Worm (Caenorhabditis elegans) whole organism, young adult: ENCODE results near the gene fbxa-35.
A peak's percentile ranks its signal among the peaks of the same experiment; 100 is the strongest.

ENCODE experiments used
- D2030.7 ChIP-seq: fragments of 200-800 bp; sonication (Bioruptor generic); IDR thresholded peaks from 2 replicates; pipeline ENCODE4 v1.3.6; 2022; ENCODE audit warnings: missing genetic modification reagents, missing genetic modification characterization, missing compliant biosample characterization
- F10E7.11 ChIP-seq: sonication (generic microtip); optimal IDR thresholded peaks from 2 replicates; lab custom pipeline; 2017; ENCODE audit warnings: mild to moderate bottlenecking, missing genetic modification characterization, moderate library complexity, missing compliant biosample characterization
- F23B12.7 ChIP-seq: sonication (generic microtip); optimal IDR thresholded peaks from 2 replicates; lab custom pipeline; 2017; ENCODE audit warnings: missing genetic modification characterization, mild to moderate bottlenecking, missing compliant biosample characterization, antibody characterized with exemption, moderate library complexity; ENCODE audit not compliant: insufficient read depth
- F55B11.4 ChIP-seq: sonication (generic microtip); optimal IDR thresholded peaks from 2 replicates; lab custom pipeline; 2016; ENCODE audit warnings: missing compliant biosample characterization, missing genetic modification characterization, borderline replicate concordance; ENCODE audit not compliant: insufficient read depth
- Y56A3A.18 ChIP-seq: fragments of 200-800 bp; sonication (Bioruptor generic); IDR thresholded peaks from 2 replicates; pipeline ENCODE4 v1.3.6; 2022; ENCODE audit warnings: missing genetic modification reagents, missing genetic modification characterization, missing compliant biosample characterization
- Y67H2A.10 ChIP-seq: fragments of 200-800 bp; sonication (Bioruptor generic); conservative IDR thresholded peaks from 2 replicates; pipeline ENCODE4 v1.3.6; 2022; ENCODE audit warnings: missing genetic modification reagents, missing genetic modification characterization, missing compliant biosample characterization
- Y79H2A.3 ChIP-seq: fragments of 200-800 bp; sonication (Bioruptor generic); conservative IDR thresholded peaks from 2 replicates; pipeline ENCODE4 v1.3.6; 2022; ENCODE audit warnings: missing genetic modification reagents, missing genetic modification characterization, missing compliant biosample characterization
- Y95B8A.8 ChIP-seq: fragments of 200-800 bp; sonication (Bioruptor generic); IDR thresholded peaks from 2 replicates; pipeline ENCODE4 v1.3.6; 2022; ENCODE audit warnings: missing genetic modification reagents, missing genetic modification characterization, missing compliant biosample characterization
- attf-3 ChIP-seq: fragments of 200-800 bp; sonication (Bioruptor generic); conservative IDR thresholded peaks from 2 replicates; pipeline ENCODE4 v1.3.6; 2022; ENCODE audit warnings: missing genetic modification reagents, missing genetic modification characterization, missing compliant biosample characterization
- attf-6 ChIP-seq: fragments of 200-800 bp; sonication (Bioruptor generic); IDR thresholded peaks from 2 replicates; pipeline ENCODE4 v1.3.6; 2022; ENCODE audit warnings: missing genetic modification reagents, missing genetic modification characterization, missing compliant biosample characterization
- cebp-1 ChIP-seq, 2 experiments: fragments of 200-800 bp in 1 of 2; sonication (Bioruptor generic) in 1 of 2; sonication (generic microtip) in 1 of 2; IDR thresholded peaks in 1 of 2; optimal IDR thresholded peaks in 1 of 2; 2 replicates each; pipeline versions ENCODE4 v1.3.6 to Lab custom; 2017 to 2022; ENCODE audit warnings: missing compliant biosample characterization in 2 of 2, missing genetic modification characterization in 2 of 2, mild to moderate bottlenecking in 1 of 2, missing genetic modification reagents in 1 of 2, moderate library complexity in 1 of 2
- ceh-100 ChIP-seq: fragments of 200-800 bp; sonication (Bioruptor generic); IDR thresholded peaks from 2 replicates; pipeline ENCODE4 v1.3.6; 2022; ENCODE audit warnings: missing genetic modification reagents, missing genetic modification characterization, missing compliant biosample characterization
- ceh-40 ChIP-seq: fragments of 200-800 bp; sonication (Bioruptor generic); IDR thresholded peaks from 2 replicates; pipeline ENCODE4 v1.3.6; 2022; ENCODE audit warnings: missing genetic modification characterization, missing compliant biosample characterization
- ceh-58 ChIP-seq: fragments of 200-800 bp; sonication (Bioruptor generic); IDR thresholded peaks from 2 replicates; pipeline ENCODE4 v1.3.6; 2022; ENCODE audit warnings: missing genetic modification characterization, missing compliant biosample characterization
- ceh-91 ChIP-seq: fragments of 200-800 bp; sonication (Bioruptor generic); IDR thresholded peaks from 2 replicates; pipeline ENCODE4 v1.3.6; 2022; ENCODE audit warnings: missing genetic modification reagents, missing genetic modification characterization, missing compliant biosample characterization
- chd-7 ChIP-seq: sonication (generic microtip); optimal IDR thresholded peaks from 2 replicates; lab custom pipeline; 2016; ENCODE audit warnings: mild to moderate bottlenecking, missing genetic modification characterization, moderate library complexity, missing compliant biosample characterization
- dpff-1 ChIP-seq: sonication (generic microtip); optimal IDR thresholded peaks from 2 replicates; lab custom pipeline; 2017; ENCODE audit warnings: mild to moderate bottlenecking, missing genetic modification characterization, missing compliant biosample characterization
- efl-1 ChIP-seq: fragments of 150-350 bp; optimal IDR thresholded peaks from 2 replicates; lab custom pipeline; 2014; ENCODE audit warnings: missing biosample characterization, missing genetic modification reagents, missing genetic modification characterization
- fkh-3 ChIP-seq: sonication (generic microtip); optimal IDR thresholded peaks from 2 replicates; lab custom pipeline; 2016; ENCODE audit warnings: mild to moderate bottlenecking, missing genetic modification characterization, missing compliant biosample characterization
- hlh-26 ChIP-seq: fragments of 200-800 bp; sonication (Bioruptor generic); conservative IDR thresholded peaks from 2 replicates; pipeline ENCODE4 v1.3.6; 2022; ENCODE audit warnings: missing genetic modification reagents, missing genetic modification characterization, missing compliant biosample characterization
- hmg-1.2 ChIP-seq: fragments of 200-800 bp; sonication (Bioruptor generic); IDR thresholded peaks from 2 replicates; pipeline ENCODE4 v1.3.6; 2022; ENCODE audit warnings: missing genetic modification reagents, missing genetic modification characterization, missing compliant biosample characterization
- hmg-20 ChIP-seq: fragments of 200-800 bp; sonication (Bioruptor generic); IDR thresholded peaks from 2 replicates; pipeline ENCODE4 v1.3.6; 2022; ENCODE audit warnings: missing genetic modification reagents, missing genetic modification characterization, missing compliant biosample characterization
- let-607 ChIP-seq, 2 experiments: fragments of 200-800 bp in 1 of 2; sonication (Bioruptor generic) in 1 of 2; sonication (generic microtip) in 1 of 2; optimal IDR thresholded peaks; 2 replicates each; lab custom pipeline; 2016 to 2018; ENCODE audit warnings: mild to moderate bottlenecking in 2 of 2, missing compliant biosample characterization in 2 of 2, missing genetic modification characterization in 2 of 2, moderate library complexity in 2 of 2, missing genotype in 1 of 2
- lin-35 ChIP-seq, 3 experiments: fragments of 150-350 bp in 2 of 3; sonication (generic microtip) in 1 of 3; optimal IDR thresholded peaks; 2 replicates each; lab custom pipeline; 2014 to 2018; ENCODE audit warnings: missing biosample characterization in 3 of 3, missing genetic modification characterization in 3 of 3, missing genetic modification reagents in 3 of 3
- lir-1 ChIP-seq: fragments of 200-800 bp; sonication (Bioruptor generic); conservative IDR thresholded peaks from 2 replicates; pipeline ENCODE4 v1.3.6; 2022; ENCODE audit warnings: missing genetic modification reagents, missing genetic modification characterization, missing compliant biosample characterization
- lsl-1 ChIP-seq: fragments of 200-800 bp; sonication (Bioruptor generic); optimal IDR thresholded peaks from 2 replicates; lab custom pipeline; 2018; ENCODE audit warnings: mild to moderate bottlenecking, missing genetic modification characterization, moderate library complexity, missing compliant biosample characterization
- madf-3 ChIP-seq: fragments of 200-800 bp; sonication (Bioruptor generic); IDR thresholded peaks from 2 replicates; pipeline ENCODE4 v1.3.6; 2022; ENCODE audit warnings: missing genetic modification reagents, missing genetic modification characterization, missing compliant biosample characterization
- mel-28 ChIP-seq: sonication (generic microtip); optimal IDR thresholded peaks from 2 replicates; lab custom pipeline; 2016; ENCODE audit warnings: borderline replicate concordance, mild to moderate bottlenecking, missing genetic modification characterization, missing compliant biosample characterization
- mes-4 ChIP-seq: sonication (generic microtip); optimal IDR thresholded peaks from 2 replicates; lab custom pipeline; 2016; ENCODE audit warnings: missing genotype, missing genetic modification characterization, missing compliant biosample characterization
- mxl-1 ChIP-seq: sonication (generic microtip); optimal IDR thresholded peaks from 2 replicates; lab custom pipeline; 2016; ENCODE audit warnings: missing genetic modification characterization, missing compliant biosample characterization
- nfya-1 ChIP-seq: sonication (generic microtip); optimal IDR thresholded peaks from 2 replicates; lab custom pipeline; 2017; ENCODE audit warnings: antibody characterized with exemption, missing compliant biosample characterization, missing genetic modification characterization, borderline replicate concordance; ENCODE audit not compliant: insufficient read depth
- nhr-120 ChIP-seq: fragments of 200-800 bp; sonication (Bioruptor generic); IDR thresholded peaks from 2 replicates; pipeline ENCODE4 v1.3.6; 2022; ENCODE audit warnings: missing genetic modification characterization, missing compliant biosample characterization
- nhr-80 ChIP-seq: sonication (generic microtip); optimal IDR thresholded peaks from 2 replicates; lab custom pipeline; 2016; ENCODE audit warnings: missing genetic modification characterization, missing compliant biosample characterization
- rec-8 ChIP-seq, 2 experiments: sonication (generic microtip); optimal IDR thresholded peaks; 2 replicates each; lab custom pipeline; 2016; ENCODE audit warnings: mild to moderate bottlenecking in 2 of 2, missing genetic modification characterization in 2 of 2, missing genetic modification reagents in 2 of 2, missing genotype in 2 of 2, missing biosample characterization in 1 of 2, missing compliant biosample characterization in 1 of 2, moderate library complexity in 1 of 2
- sea-2 ChIP-seq: fragments of 200-800 bp; sonication (Bioruptor generic); IDR thresholded peaks from 2 replicates; pipeline ENCODE4 v1.3.6; 2022; ENCODE audit warnings: missing genetic modification characterization, missing compliant biosample characterization
- snpc-4 ChIP-seq, 5 experiments: fragments of 150-350 bp in 1 of 5; sonication (generic microtip) in 4 of 5; optimal IDR thresholded peaks; 2 replicates each; lab custom pipeline; 2014 to 2018; ENCODE audit warnings: missing genetic modification characterization in 5 of 5, missing biosample characterization in 3 of 5, antibody characterized with exemption in 2 of 5, mild to moderate bottlenecking in 2 of 5, missing compliant biosample characterization in 2 of 5, missing genotype in 2 of 5, moderate library complexity in 2 of 5, missing genetic modification reagents in 1 of 5
- sptf-2 ChIP-seq: fragments of 200-800 bp; sonication (Bioruptor generic); optimal IDR thresholded peaks from 2 replicates; lab custom pipeline; 2018; ENCODE audit warnings: mild to moderate bottlenecking, missing genetic modification characterization, missing compliant biosample characterization
- xnd-1 ChIP-seq: sonication (generic microtip); optimal IDR thresholded peaks from 2 replicates; lab custom pipeline; 2016; ENCODE audit warnings: missing genotype, missing genetic modification reagents, missing genetic modification characterization, missing compliant biosample characterization
- zfh-2 ChIP-seq: fragments of 200-800 bp; sonication (Bioruptor generic); conservative IDR thresholded peaks from 2 replicates; pipeline ENCODE4 v1.3.6; 2022; ENCODE audit warnings: missing genetic modification reagents, missing genetic modification characterization, missing compliant biosample characterization
- zim-3 ChIP-seq: sonication (generic microtip); optimal IDR thresholded peaks from 2 replicates; lab custom pipeline; 2017; ENCODE audit warnings: mild to moderate bottlenecking, missing genetic modification characterization, moderate library complexity, missing compliant biosample characterization
- ztf-22 ChIP-seq: fragments of 200-800 bp; sonication (Bioruptor generic); optimal IDR thresholded peaks from 2 replicates; lab custom pipeline; 2018; ENCODE audit warnings: mild to moderate bottlenecking, missing genetic modification characterization, moderate library complexity, missing compliant biosample characterization
- ztf-6 ChIP-seq: fragments of 200-800 bp; sonication (Bioruptor generic); IDR thresholded peaks from 2 replicates; pipeline ENCODE4 v1.3.6; 2022; ENCODE audit warnings: missing genetic modification reagents, missing genetic modification characterization, missing compliant biosample characterization

The fbxa-35 gene

ce11 chrIII:1295149-1295716 is at the start of gene fbxa-35:
Gene fbxa-35, plus strand, starts transcription at chrIII:1295666.
- TF ChIP-seq mel-28 (tag; lab: Kevin White, UChicago), result no peak
- peak; percentile 13 for TF ChIP-seq nhr-80 (tag; lab: Kevin White, UChicago)
- no peak for TF ChIP-seq xnd-1 (tag; lab: Kevin White, UChicago)
- TF ChIP-seq hlh-26 (GFP tag; lab: Robert Waterston, UW), result no peak

- TF ChIP-seq attf-6 (no peak), hmg-1.2 (GFP tag; lab: Robert Waterston, UW) (peak; percentile 78)
Measured at ce11 chrIII:1248335-1248734, 47.1 kb upstream of the fbxa-35 start.

- TF ChIP-seq cebp-1 (GFP tag; IDR thresholded peaks at IDR 0.05; lab: Robert Waterston, UW) (no peak), cebp-1 (tag; optimal IDR thresholded peaks at IDR 0.05; lab: Kevin White, UChicago) (peak; percentile 19), ztf-22 (GFP tag; lab: Kevin White, UChicago) (no peak), lsl-1 (GFP tag; lab: Kevin White, UChicago) (no peak), nfya-1 (no peak), sea-2 (GFP tag; lab: Robert Waterston, UW) (no peak), efl-1 (GFP tag; lab: Kevin White, UChicago) (no peak), nhr-80 (tag; lab: Kevin White, UChicago) (peak; percentile 73), hmg-20 (no peak), zfh-2 (GFP tag; lab: Robert Waterston, UW) (no peak), Y67H2A.10 (GFP tag; lab: Robert Waterston, UW) (no peak), ceh-58 (GFP tag; lab: Robert Waterston, UW) (no peak), let-607 (tag; optimal IDR thresholded peaks at IDR 0.05; lab: Kevin White, UChicago) (peak; percentile 19 to 30), zim-3 (no peak), mes-4 (tag; lab: Kevin White, UChicago) (no peak), Y56A3A.18 (no peak), dpff-1 (no peak), ztf-6 (no peak), F10E7.11 (no peak), Y79H2A.3 (GFP tag; lab: Robert Waterston, UW) (no peak), nhr-120 (no peak), F55B11.4 (tag; lab: Kevin White, UChicago) (no peak), ceh-100 (no peak), snpc-4 (GFP tag; optimal IDR thresholded peaks at IDR 0.05; lab: Kevin White, UChicago) (no peak), snpc-4 (tag; optimal IDR thresholded peaks at IDR 0.05; lab: Kevin White, UChicago) (no peak), ceh-40 (GFP tag; lab: Robert Waterston, UW) (no peak), mxl-1 (tag; lab: Kevin White, UChicago) (no peak), fkh-3 (tag; lab: Kevin White, UChicago) (no peak), D2030.7 (GFP tag; lab: Robert Waterston, UW) (no peak), ceh-91 (no peak), F23B12.7 (tag; lab: Kevin White, UChicago) (peak; percentile 5), chd-7 (tag; lab: Kevin White, UChicago) (no peak), rec-8 (tag; optimal IDR thresholded peaks at IDR 0.05; lab: Kevin White, UChicago) (no peak), sptf-2 (GFP tag; lab: Kevin White, UChicago) (no peak), attf-3 (GFP tag; lab: Robert Waterston, UW) (no peak), lin-35 (GFP tag; optimal IDR thresholded peaks at IDR 0.05; lab: Kevin White, UChicago) (no peak), madf-3 (GFP tag; lab: Robert Waterston, UW) (no peak), lir-1 (GFP tag; lab: Robert Waterston, UW) (no peak), Y95B8A.8 (no peak)
Measured at ce11 chrIII:1249111-1249583, 46.3 kb upstream of the fbxa-35 start, which contains the start of the genes fbxa-76 and fbxa-77. Gene fbxa-76, minus strand, starts transcription at chrIII:1249161. Gene fbxa-77, plus strand, starts transcription at chrIII:1249475.
